Fruit fly (Drosophila melanogaster) whole organism, embryonic: ENCODE data around the gene Rrp46.

Experiments used
- Asciz ChIP-seq: fragments of 200-800 bp; sonication (Bioruptor generic); optimal IDR thresholded peaks from 2 replicates; lab custom pipeline; 2017; ENCODE audit warnings: missing biosample characterization, mild to moderate bottlenecking, missing genetic modification characterization, missing genetic modification reagents
- Atf6 ChIP-seq: fragments of 200-800 bp; sonication (Bioruptor generic); IDR thresholded peaks from 2 replicates; pipeline ENCODE4 v1.3.6; 2022; ENCODE audit warnings: missing biosample characterization, missing genetic modification characterization
- B-H1 ChIP-seq: fragments of 200-800 bp; sonication (Bioruptor generic); IDR thresholded peaks from 3 replicates; pipeline ENCODE4 v1.3.6; 2022; ENCODE audit warnings: missing biosample characterization, missing genetic modification characterization
- CG10267 ChIP-seq: fragments of 200-800 bp; sonication (Bioruptor generic); optimal IDR thresholded peaks from 2 replicates; lab custom pipeline; 2018; ENCODE audit warnings: missing biosample characterization, mild to moderate bottlenecking, missing genetic modification characterization, moderate library complexity
- CG10565 ChIP-seq: fragments of 200-800 bp; sonication (Bioruptor generic); optimal IDR thresholded peaks from 3 replicates; lab custom pipeline; 2016; ENCODE audit warnings: missing biosample characterization, mild to moderate bottlenecking, missing genetic modification characterization
- CG12299 ChIP-seq: fragments of 200-800 bp; sonication (Bioruptor generic); optimal IDR thresholded peaks from 2 replicates; lab custom pipeline; 2018; ENCODE audit warnings: missing biosample characterization, mild to moderate bottlenecking, missing genetic modification characterization
- CG12391 ChIP-seq: fragments of 200-800 bp; sonication (Bioruptor generic); optimal IDR thresholded peaks from 3 replicates; lab custom pipeline; 2018; ENCODE audit warnings: missing biosample characterization, mild to moderate bottlenecking, missing genetic modification characterization, moderate library complexity
- CG12769 ChIP-seq: fragments of 200-800 bp; sonication (Bioruptor generic); optimal IDR thresholded peaks from 2 replicates; lab custom pipeline; 2019; ENCODE audit warnings: missing biosample characterization, mild to moderate bottlenecking, missing genetic modification characterization, moderate library complexity
- CG14710 ChIP-seq: fragments of 200-800 bp; sonication (Bioruptor generic); optimal IDR thresholded peaks from 3 replicates; lab custom pipeline; 2019; ENCODE audit warnings: missing biosample characterization, mild to moderate bottlenecking, missing genetic modification characterization, moderate library complexity
- CG15696 ChIP-seq: fragments of 200-800 bp; sonication (Bioruptor generic); optimal IDR thresholded peaks from 2 replicates; lab custom pipeline; 2019; ENCODE audit warnings: missing biosample characterization, mild to moderate bottlenecking, missing genetic modification characterization, moderate library complexity
- CG17361 ChIP-seq: fragments of 200-800 bp; sonication (Bioruptor generic); IDR thresholded peaks from 3 replicates; pipeline ENCODE4 v1.3.6; 2022; ENCODE audit warnings: missing biosample characterization, missing genetic modification characterization
- CG18619 ChIP-seq: fragments of 200-800 bp; sonication (Bioruptor generic); optimal IDR thresholded peaks from 3 replicates; lab custom pipeline; 2017; ENCODE audit warnings: missing biosample characterization, mild to moderate bottlenecking, missing genetic modification characterization
- CG4424 ChIP-seq: fragments of 200-800 bp; sonication (Bioruptor generic); optimal IDR thresholded peaks from 3 replicates; lab custom pipeline; 2016; ENCODE audit warnings: missing biosample characterization, missing genetic modification characterization
- CG4730 ChIP-seq: fragments of 200-800 bp; sonication (Bioruptor generic); IDR thresholded peaks from 2 replicates; pipeline ENCODE4 v1.3.6; 2022; ENCODE audit warnings: missing biosample characterization, missing genetic modification characterization
- CG5180 ChIP-seq: fragments of 200-800 bp; sonication (Bioruptor generic); optimal IDR thresholded peaks from 3 replicates; lab custom pipeline; 2017; ENCODE audit warnings: missing biosample characterization, missing genetic modification characterization, mild to moderate bottlenecking, moderate library complexity, missing genetic modification reagents
- CG5953 ChIP-seq: fragments of 200-800 bp; sonication (Bioruptor generic); IDR thresholded peaks from 2 replicates; pipeline ENCODE4 v1.3.6; 2022; ENCODE audit warnings: missing biosample characterization, missing genetic modification characterization
- CG6689 ChIP-seq: fragments of 200-800 bp; sonication (Bioruptor generic); IDR thresholded peaks from 2 replicates; pipeline ENCODE4 v1.3.6; 2022; ENCODE audit warnings: missing biosample characterization, missing genetic modification characterization
- CG7556 ChIP-seq: fragments of 200-800 bp; sonication (Bioruptor generic); optimal IDR thresholded peaks from 2 replicates; lab custom pipeline; 2017; ENCODE audit warnings: missing biosample characterization, mild to moderate bottlenecking, missing genetic modification characterization
- CHES-1-like ChIP-seq: fragments of 200-800 bp; sonication (Bioruptor generic); optimal IDR thresholded peaks from 2 replicates; lab custom pipeline; 2016; ENCODE audit warnings: missing biosample characterization, missing genetic modification characterization
- Chrac-16 ChIP-seq: fragments of 200-800 bp; sonication (Bioruptor generic); optimal IDR thresholded peaks from 3 replicates; lab custom pipeline; 2016; ENCODE audit warnings: missing biosample characterization, missing genetic modification characterization
- CrebB ChIP-seq: fragments of 200-800 bp; sonication (Bioruptor generic); optimal IDR thresholded peaks from 3 replicates; lab custom pipeline; 2018; ENCODE audit warnings: missing biosample characterization, mild to moderate bottlenecking, missing genetic modification characterization
- D19B ChIP-seq: fragments of 200-800 bp; sonication (Bioruptor generic); optimal IDR thresholded peaks from 2 replicates; lab custom pipeline; 2017; ENCODE audit warnings: missing biosample characterization, mild to moderate bottlenecking, missing genetic modification characterization
- Dbx ChIP-seq: fragments of 200-800 bp; sonication (Bioruptor generic); IDR thresholded peaks from 3 replicates; pipeline ENCODE4 v1.3.6; 2022; ENCODE audit warnings: missing biosample characterization, missing genetic modification characterization
- Dref ChIP-seq: fragments of 200-800 bp; sonication (Bioruptor generic); IDR thresholded peaks from 2 replicates; pipeline ENCODE4 v1.3.6; 2022; ENCODE audit warnings: missing biosample characterization, missing genetic modification characterization
- Fer1 ChIP-seq: fragments of 200-800 bp; sonication (Bioruptor generic); optimal IDR thresholded peaks from 2 replicates; lab custom pipeline; 2017; ENCODE audit warnings: missing biosample characterization, mild to moderate bottlenecking, missing genetic modification characterization
- H15 ChIP-seq: fragments of 200-800 bp; sonication (Bioruptor generic); IDR thresholded peaks from 3 replicates; pipeline ENCODE4 v1.3.6; 2022; ENCODE audit warnings: missing biosample characterization, missing genetic modification characterization
- Hand ChIP-seq: fragments of 200-800 bp; sonication (Bioruptor generic); optimal IDR thresholded peaks from 2 replicates; lab custom pipeline; 2017; ENCODE audit warnings: mild to moderate bottlenecking, missing biosample characterization, missing genetic modification reagents, missing genetic modification characterization
- Nf-YC ChIP-seq: fragments of 200-800 bp; optimal IDR thresholded peaks from 3 replicates; lab custom pipeline; 2019; ENCODE audit warnings: missing biosample characterization, mild to moderate bottlenecking, missing genetic modification characterization, moderate library complexity
- Poxn ChIP-seq: fragments of 200-800 bp; sonication (Bioruptor generic); IDR thresholded peaks from 2 replicates; pipeline ENCODE4 v1.3.6; 2022; ENCODE audit warnings: missing biosample characterization, missing genetic modification characterization
- Xrp1 ChIP-seq: fragments of 200-800 bp; sonication (Bioruptor generic); IDR thresholded peaks from 2 replicates; pipeline ENCODE4 v1.3.6; 2022; ENCODE audit warnings: missing biosample characterization, missing genetic modification characterization
- ato ChIP-seq: fragments of 200-800 bp; sonication (Bioruptor generic); IDR thresholded peaks from 2 replicates; pipeline ENCODE4 v1.3.6; 2022; ENCODE audit warnings: missing biosample characterization, missing genetic modification characterization; ENCODE audit not compliant: partially characterized antibody
- bcd ChIP-seq: fragments of 200-800 bp; sonication (Bioruptor generic); optimal IDR thresholded peaks from 2 replicates; lab custom pipeline; 2017; ENCODE audit warnings: missing biosample characterization, mild to moderate bottlenecking, missing genetic modification characterization
- emc ChIP-seq: fragments of 200-800 bp; sonication (Bioruptor generic); optimal IDR thresholded peaks from 2 replicates; lab custom pipeline; 2016; ENCODE audit warnings: missing biosample characterization, missing genetic modification characterization
- hkb ChIP-seq, 2 experiments: fragments of 200-800 bp in 1 of 2; fragments of >200 bp in 1 of 2; sonication (Bioruptor generic) in 1 of 2; IDR thresholded peaks in 1 of 2; optimal IDR thresholded peaks in 1 of 2; 2 replicates each; pipeline versions ENCODE4 v1.3.6 to Lab custom; 2017 to 2022; ENCODE audit warnings: missing biosample characterization in 1 of 2, missing genetic modification characterization in 1 of 2
- ind ChIP-seq: fragments of 200-800 bp; sonication (Bioruptor generic); optimal IDR thresholded peaks from 3 replicates; lab custom pipeline; 2016; ENCODE audit warnings: missing biosample characterization, missing genetic modification characterization
- kni ChIP-seq: fragments of 200-800 bp; sonication (Bioruptor generic); optimal IDR thresholded peaks from 3 replicates; lab custom pipeline; 2017; ENCODE audit warnings: mild to moderate bottlenecking, missing biosample characterization, missing genetic modification reagents, missing genetic modification characterization
- maf-S ChIP-seq: fragments of 200-800 bp; sonication (Bioruptor generic); optimal IDR thresholded peaks from 2 replicates; lab custom pipeline; 2016; ENCODE audit warnings: missing biosample characterization, missing genetic modification characterization
- peb ChIP-seq: fragments of 200-800 bp; sonication (Bioruptor generic); IDR thresholded peaks from 2 replicates; pipeline ENCODE4 v1.3.6; 2022; ENCODE audit warnings: missing biosample characterization, missing genetic modification characterization
- pho ChIP-seq: fragments of 200-800 bp; sonication (Bioruptor generic); optimal IDR thresholded peaks from 2 replicates; lab custom pipeline; 2016; ENCODE audit warnings: missing biosample characterization, missing genetic modification characterization
- phol ChIP-seq: fragments of 200-800 bp; sonication (Bioruptor generic); optimal IDR thresholded peaks from 3 replicates; lab custom pipeline; 2018; ENCODE audit warnings: missing biosample characterization, mild to moderate bottlenecking, missing genetic modification characterization, moderate library complexity
- pnt ChIP-seq: fragments of 200-800 bp; sonication (Bioruptor generic); optimal IDR thresholded peaks from 3 replicates; lab custom pipeline; 2016; ENCODE audit warnings: missing biosample characterization, missing genetic modification characterization
- ranshi ChIP-seq: fragments of 200-800 bp; sonication (Bioruptor generic); IDR thresholded peaks from 2 replicates; pipeline ENCODE4 v1.3.6; 2022; ENCODE audit warnings: missing biosample characterization, missing genetic modification characterization
- rib ChIP-seq: fragments of 200-800 bp; sonication (Bioruptor generic); IDR thresholded peaks from 2 replicates; pipeline ENCODE4 v1.3.6; 2022; ENCODE audit warnings: missing biosample characterization, missing genetic modification characterization
- run ChIP-seq: fragments of 200-800 bp; sonication (Bioruptor generic); optimal IDR thresholded peaks from 3 replicates; lab custom pipeline; 2018; ENCODE audit warnings: missing biosample characterization, mild to moderate bottlenecking, missing genetic modification characterization
- sens ChIP-seq: fragments of 200-800 bp; sonication (Bioruptor generic); peaks from one replicate; lab custom pipeline; 2016; ENCODE audit warnings: missing biosample characterization, missing genetic modification characterization
- sens-2 ChIP-seq: fragments of 200-800 bp; sonication (Bioruptor generic); IDR thresholded peaks from 2 replicates; pipeline ENCODE4 v1.3.6; 2022; ENCODE audit warnings: missing biosample characterization, missing genetic modification characterization
- slou ChIP-seq: fragments of 200-800 bp; sonication (Bioruptor generic); optimal IDR thresholded peaks from 3 replicates; lab custom pipeline; 2016; ENCODE audit warnings: missing biosample characterization, missing genetic modification characterization
- so ChIP-seq: fragments of 200-800 bp; sonication (Bioruptor generic); IDR thresholded peaks from 3 replicates; pipeline ENCODE4 v1.3.6; 2022; ENCODE audit warnings: missing biosample characterization, missing genetic modification characterization
- tgo ChIP-seq: fragments of 200-800 bp; sonication (Bioruptor generic); IDR thresholded peaks from 3 replicates; pipeline ENCODE4 v1.3.6; 2022; ENCODE audit warnings: missing biosample characterization, missing genetic modification characterization
- zfh1 ChIP-seq: fragments of 200-800 bp; sonication (Bioruptor generic); IDR thresholded peaks from 3 replicates; pipeline ENCODE4 v1.3.6; 2022; ENCODE audit warnings: missing biosample characterization, missing genetic modification characterization

The Rrp46 gene

DNA sequence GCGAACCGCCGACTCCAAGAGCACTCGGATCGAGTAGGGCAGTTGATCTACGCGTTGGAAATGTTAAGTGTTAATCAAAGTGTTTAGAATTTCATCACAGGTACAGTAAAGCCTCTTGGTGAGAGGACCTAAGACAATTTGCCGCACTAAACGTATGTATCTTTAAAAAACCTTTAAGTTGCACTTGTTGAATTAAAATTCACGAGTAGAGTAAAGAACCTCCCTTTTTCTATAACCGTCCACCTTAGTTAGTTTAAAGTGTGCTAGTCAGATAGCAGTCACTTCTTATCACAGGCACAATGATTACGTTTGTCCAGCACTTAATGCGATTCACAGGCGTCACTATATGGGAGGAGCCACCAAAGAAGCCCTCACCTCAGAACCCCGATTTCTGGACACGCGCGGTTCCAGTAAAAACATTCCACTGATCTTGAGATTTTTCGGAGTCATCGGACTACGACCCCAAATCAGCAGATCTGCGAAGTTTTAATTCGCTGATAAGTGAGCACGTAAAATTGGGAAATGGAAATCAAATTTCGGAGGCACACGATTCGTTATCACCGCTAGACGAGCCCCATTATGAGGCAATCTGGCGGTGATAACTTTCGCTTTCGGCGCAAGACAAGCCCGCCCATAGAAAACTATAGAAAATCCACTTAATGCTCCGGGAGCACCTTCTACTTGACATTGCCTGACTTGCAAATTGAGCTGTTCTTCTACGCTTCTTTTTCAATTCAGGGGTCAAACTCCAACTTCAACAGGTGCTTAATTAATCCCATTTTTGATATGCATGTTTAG, 1.1 kb upstream of the Rrp46 start (continued):
- TF ChIP-seq ind (peak; percentile 67), CG6689 (GFP tag; lab: Robert Waterston, UW) (peak; percentile 55; the same call in 1 of the 2 replicates), H15 (GFP tag; lab: Robert Waterston, UW) (0 out of 3 replicates have a peak, but pooled peaks have one; percentile 18), CG5953 (no peak), pnt (GFP tag; lab: Kevin White, UChicago) (peak; percentile 19), Fer1 (GFP tag; lab: Kevin White, UChicago) (peak; percentile 71), sens (GFP tag; lab: Kevin White, UChicago) (peak; percentile 55), bcd (GFP tag; lab: Kevin White, UChicago) (peak; percentile 50), slou (no peak), CG10267 (tag; lab: Kevin White, UChicago) (no peak), Xrp1 (GFP tag; lab: Robert Waterston, UW) (peak; percentile 50), hkb (optimal IDR thresholded peaks at IDR 0.05; lab: Kevin White, UChicago) (no peak), hkb (GFP tag; IDR thresholded peaks at IDR 0.05; lab: Robert Waterston, UW) (peak; percentile 68), kni (GFP tag; lab: Kevin White, UChicago) (no peak), CG18619 (GFP tag; lab: Kevin White, UChicago) (no peak), CG4424 (GFP tag; lab: Kevin White, UChicago) (peak; percentile 10), sens-2 (GFP tag; lab: Robert Waterston, UW) (no peak), CG4730 (GFP tag; lab: Robert Waterston, UW) (peak; percentile 73), B-H1 (GFP tag; lab: Robert Waterston, UW) (peak; percentile 47; the same call in 2 of the 3 replicates), CG7556 (GFP tag; lab: Kevin White, UChicago) (peak; percentile 7), CG10565 (GFP tag; lab: Kevin White, UChicago) (no peak), CG14710 (no peak), pho (peak; percentile 16), CrebB (no peak), Poxn (GFP tag; lab: Robert Waterston, UW) (0 out of 2 replicates have a peak, but pooled peaks have one; percentile 17), CG12299 (tag; lab: Kevin White, UChicago) (no peak), Nf-YC (tag; lab: Kevin White, UChicago) (no peak), emc (GFP tag; lab: Kevin White, UChicago) (no peak), tgo (GFP tag; lab: Robert Waterston, UW) (peak; percentile 64; the same call in 1 of the 3 replicates), CHES-1-like (GFP tag; lab: Kevin White, UChicago) (no peak), CG5180 (GFP tag; lab: Kevin White, UChicago) (peak; percentile 6), Asciz (peak; percentile 10), Dbx (GFP tag; lab: Robert Waterston, UW) (peak; percentile 45; the same call in 1 of the 3 replicates), Hand (GFP tag; lab: Kevin White, UChicago) (peak; percentile 2)

DNA sequence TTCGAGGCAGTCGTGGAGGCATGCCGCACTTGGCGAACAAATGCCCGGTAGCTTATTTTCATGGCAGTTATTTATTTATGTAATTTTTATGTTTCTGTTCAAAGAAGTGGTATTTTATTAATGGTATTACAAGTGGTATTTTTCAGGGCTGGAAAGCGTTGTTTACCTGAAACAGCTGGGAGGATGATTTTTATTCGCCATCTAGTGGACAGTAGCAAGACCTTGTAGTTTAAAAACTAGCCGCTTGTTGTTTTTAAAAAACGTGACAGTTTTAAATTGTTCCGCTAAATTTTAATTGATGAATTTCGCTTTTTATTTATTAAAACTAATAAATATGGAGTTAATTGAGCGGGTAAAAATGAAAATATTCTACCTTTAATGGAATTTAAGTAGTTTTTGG, 2.8 kb downstream of the Rrp46 start, which contains the start of gene CG6345:
TSS of gene CG6345 (minus strand) at position 124 of the 400 bp plus-strand sequence.
- TF ChIP-seq rib (GFP tag; lab: Robert Waterston, UW) (no peak), phol (tag; lab: Kevin White, UChicago) (peak; percentile 76), CG12391 (tag; lab: Kevin White, UChicago) (peak; percentile 79), CG12769 (peak; percentile 60), maf-S (GFP tag; lab: Kevin White, UChicago) (peak; percentile 70), ato (GFP tag; lab: Robert Waterston, UW) (no peak), zfh1 (GFP tag; lab: Robert Waterston, UW) (peak; percentile 84), D19B (GFP tag; lab: Kevin White, UChicago) (peak; percentile 63), CG17361 (GFP tag; lab: Robert Waterston, UW) (peak; percentile 75), CG15696 (tag; lab: Kevin White, UChicago) (peak; percentile 85), Chrac-16 (peak; percentile 78), peb (peak; percentile 45; the same call in 1 of the 2 replicates), so (0 out of 3 replicates have a peak, but pooled peaks have one; percentile 33), run (tag; lab: Kevin White, UChicago) (peak; percentile 21), ranshi (peak; percentile 81), Atf6 (GFP tag; lab: Robert Waterston, UW) (peak; percentile 67), Dref (GFP tag; lab: Robert Waterston, UW) (no peak), pho (peak; percentile 58)
